Fruit fly (Drosophila melanogaster) whole organism, wandering third instar larva: ENCODE data around the gene CG2991.

Experiments used
- CG32264 ChIP-seq: fragments of 200-800 bp; sonication (Bioruptor generic); optimal IDR thresholded peaks from 2 replicates; lab custom pipeline; 2016; ENCODE audit warnings: missing biosample characterization, missing genetic modification characterization
- CrebA ChIP-seq: fragments of 200-800 bp; sonication (Bioruptor generic); optimal IDR thresholded peaks from 2 replicates; lab custom pipeline; 2016; ENCODE audit warnings: missing biosample characterization, mild to moderate bottlenecking, missing genetic modification characterization, borderline replicate concordance
- Dif ChIP-seq: fragments of 200-275, 200-300 bp; sonication (Bioruptor generic); optimal IDR thresholded peaks from 2 replicates; lab custom pipeline; 2018; ENCODE audit warnings: missing biosample characterization, missing genetic modification characterization; ENCODE audit not compliant: partially characterized antibody
- GATAd ChIP-seq: sonication (Bioruptor generic); optimal IDR thresholded peaks from 2 replicates; lab custom pipeline; 2016; ENCODE audit warnings: missing biosample characterization, missing genetic modification characterization
- HLH106 ChIP-seq: fragments of 200-800 bp; optimal IDR thresholded peaks from 3 replicates; lab custom pipeline; 2019; ENCODE audit warnings: missing biosample characterization, mild to moderate bottlenecking, missing genetic modification characterization, moderate library complexity
- Hnf4 ChIP-seq: fragments of 200-800 bp; sonication (Bioruptor generic); optimal IDR thresholded peaks from 2 replicates; lab custom pipeline; 2016; ENCODE audit warnings: missing biosample characterization, mild to moderate bottlenecking, missing genetic modification characterization
- Hr78 ChIP-seq: fragments of >200 bp; optimal IDR thresholded peaks from 2 replicates; lab custom pipeline; 2017; ENCODE audit warnings: missing biosample characterization, missing genetic modification characterization
- Hr83 ChIP-seq: fragments of 200-300 bp; sonication (Bioruptor generic); optimal IDR thresholded peaks from 2 replicates; lab custom pipeline; 2016; ENCODE audit warnings: missing biosample characterization, mild to moderate bottlenecking, missing genetic modification characterization, moderate library complexity; ENCODE audit not compliant: poor library complexity, severe bottlenecking
- Mio ChIP-seq: sonication (Bioruptor generic); optimal IDR thresholded peaks from 2 replicates; lab custom pipeline; 2016; ENCODE audit warnings: missing biosample characterization, missing genetic modification characterization
- Myc ChIP-seq: fragments of >200 bp; optimal IDR thresholded peaks from 2 replicates; lab custom pipeline; 2017
- N ChIP-seq: fragments of >200 bp; optimal IDR thresholded peaks from 2 replicates; lab custom pipeline; 2018; ENCODE audit warnings: missing biosample characterization, missing external identifiers, missing genetic modification characterization
- OdsH ChIP-seq: fragments of 200-800 bp; sonication (Bioruptor generic); optimal IDR thresholded peaks from 2 replicates; lab custom pipeline; 2016; ENCODE audit warnings: missing biosample characterization, mild to moderate bottlenecking, missing genetic modification characterization
- Rel ChIP-seq, 2 experiments: fragments of 200-800 bp; sonication (Bioruptor generic) in 1 of 2; optimal IDR thresholded peaks; 2 replicates in 1 of 2; 3 replicates in 1 of 2; lab custom pipeline; 2016 to 2019; ENCODE audit warnings: mild to moderate bottlenecking in 2 of 2, missing biosample characterization in 2 of 2, missing genetic modification characterization in 2 of 2, moderate library complexity in 1 of 2
- Vsx2 ChIP-seq: fragments of 200-300, 225-300 bp; sonication (Bioruptor generic); optimal IDR thresholded peaks from 2 replicates; lab custom pipeline; 2018; ENCODE audit warnings: missing biosample characterization, missing genetic modification characterization; ENCODE audit not compliant: partially characterized antibody
- dl ChIP-seq, 2 experiments: fragments of 175-275, 200-275 bp in 1 of 2; fragments of 200-275 bp in 1 of 2; sonication (Bioruptor generic); optimal IDR thresholded peaks; lab custom pipeline; 2018; ENCODE audit warnings: mild to moderate bottlenecking in 2 of 2, missing biosample characterization in 2 of 2, missing genetic modification characterization in 2 of 2, moderate library complexity in 2 of 2; ENCODE audit not compliant: partially characterized antibody in 2 of 2, insufficient read depth in 1 of 2
- dmrt93B ChIP-seq: fragments of 200-800 bp; sonication (Bioruptor generic); optimal IDR thresholded peaks from 2 replicates; lab custom pipeline; 2018; ENCODE audit warnings: missing biosample characterization, mild to moderate bottlenecking, missing genetic modification characterization
- dsf ChIP-seq: sonication (Bioruptor generic); optimal IDR thresholded peaks from 2 replicates; lab custom pipeline; 2016; ENCODE audit warnings: missing biosample characterization, missing genetic modification characterization, borderline replicate concordance
- ey ChIP-seq: fragments of 200-800 bp; sonication (Bioruptor generic); optimal IDR thresholded peaks from 2 replicates; lab custom pipeline; 2016; ENCODE audit warnings: missing biosample characterization, missing genetic modification characterization
- fru ChIP-seq: fragments of 200-800 bp; sonication (Bioruptor generic); optimal IDR thresholded peaks from 3 replicates; lab custom pipeline; 2016; ENCODE audit warnings: missing biosample characterization, mild to moderate bottlenecking, missing genetic modification characterization
- h ChIP-seq: fragments of 200-800 bp; sonication (Bioruptor generic); optimal IDR thresholded peaks from 3 replicates; lab custom pipeline; 2016; ENCODE audit warnings: missing biosample characterization, mild to moderate bottlenecking, missing genetic modification characterization
- jim ChIP-seq: fragments of 175-275, 200-325 bp; sonication (Bioruptor generic); optimal IDR thresholded peaks from 2 replicates; lab custom pipeline; 2016; ENCODE audit warnings: missing biosample characterization, mild to moderate bottlenecking, missing genetic modification characterization
- lola ChIP-seq: fragments of >200 bp; optimal IDR thresholded peaks from 2 replicates; lab custom pipeline; 2017; ENCODE audit warnings: missing biosample characterization, missing genetic modification characterization
- pan ChIP-seq: fragments of >200 bp; optimal IDR thresholded peaks from 2 replicates; lab custom pipeline; 2017
- psq ChIP-seq: fragments of 200-800 bp; sonication (Bioruptor generic); optimal IDR thresholded peaks from 3 replicates; lab custom pipeline; 2017; ENCODE audit warnings: missing biosample characterization, mild to moderate bottlenecking, missing genetic modification characterization, moderate library complexity
- sv ChIP-seq: fragments of 200-800 bp; sonication (Bioruptor generic); optimal IDR thresholded peaks from 3 replicates; lab custom pipeline; 2016; ENCODE audit warnings: missing biosample characterization, missing genetic modification characterization
- tai ChIP-seq: sonication (Bioruptor generic); optimal IDR thresholded peaks from 2 replicates; lab custom pipeline; 2016; ENCODE audit warnings: missing biosample characterization, missing genetic modification characterization
- usp ChIP-seq: fragments of >200 bp; optimal IDR thresholded peaks from 2 replicates; lab custom pipeline; 2017; ENCODE audit warnings: missing biosample characterization, missing genetic modification characterization
- woc ChIP-seq: sonication (Bioruptor generic); optimal IDR thresholded peaks from 2 replicates; lab custom pipeline; 2016; ENCODE audit warnings: missing biosample characterization, mild to moderate bottlenecking, missing genetic modification characterization

Gene CG2991

DNA sequence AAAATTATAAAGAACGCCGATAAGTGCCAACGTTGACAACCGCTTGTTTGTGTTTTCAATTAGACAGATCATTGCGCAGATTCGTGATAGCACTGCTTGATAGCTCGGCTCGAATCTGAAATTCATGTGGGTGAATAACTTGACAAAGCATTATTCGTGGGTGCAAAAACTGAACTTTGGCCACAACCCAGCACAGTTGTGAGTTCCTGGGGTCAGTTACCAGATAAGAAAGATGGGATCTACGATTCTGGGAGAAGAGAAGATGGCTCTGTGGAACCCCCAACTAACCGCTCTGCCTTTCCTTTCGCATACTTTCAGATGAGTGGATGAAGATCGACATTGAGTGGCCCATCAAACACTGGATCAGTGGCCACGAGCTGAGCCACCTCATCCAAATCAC is 46.1 kb upstream of the CG2991 start:
- TF ChIP-seq CrebA (GFP tag; lab: Kevin White, UChicago) (peak; percentile 13), lola (no peak), Rel (GFP tag; optimal IDR thresholded peaks at IDR 0.05; lab: Kevin White, UChicago) (no peak), Rel (tag; optimal IDR thresholded peaks at IDR 0.05; lab: Kevin White, UChicago) (peak; percentile 77), HLH106 (tag; lab: Kevin White, UChicago) (no peak), OdsH (GFP tag; lab: Kevin White, UChicago) (no peak), N (GFP tag; lab: Kevin White, UChicago) (no peak), Mio (GFP tag; lab: Kevin White, UChicago) (no peak), Hr78 (GFP tag; lab: Kevin White, UChicago) (no peak), jim (GFP tag; lab: Kevin White, UChicago) (no peak)

DNA sequence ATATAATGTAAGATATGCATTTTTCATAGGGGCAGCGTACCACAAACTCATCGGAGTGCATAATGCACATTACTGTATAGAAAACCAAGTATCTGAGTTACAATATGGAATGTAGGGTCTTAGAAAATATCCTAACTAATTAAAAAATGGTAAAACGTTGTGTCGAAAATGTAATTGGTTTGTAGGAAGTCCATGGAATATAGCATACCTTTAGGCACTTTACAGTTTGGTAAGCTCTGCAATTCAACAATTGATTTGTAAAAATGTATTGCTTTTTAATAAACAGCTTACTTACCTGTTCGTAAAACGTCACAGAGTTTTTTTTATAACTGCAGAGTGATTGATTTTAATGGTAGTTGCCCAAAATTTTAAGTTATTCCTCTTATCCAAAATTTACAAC is 44.8 kb upstream of the CG2991 start, which contains the start of gene CG2964:
Gene CG2964 (plus strand): TSS at position 301 of the 400 bp plus-strand sequence.
- TF ChIP-seq dsf (GFP tag; lab: Kevin White, UChicago) (no peak), GATAd (no peak), Myc (peak; percentile 62), ey (GFP tag; lab: Kevin White, UChicago) (no peak)

dm6 chr2L:2815673-2816072 is 41.3 kb upstream of the CG2991 start, which contains the start of gene G6P:
Gene G6P, minus strand, starts transcription at chr2L:2815760.
- no peak for TF ChIP-seq Dif (GFP tag; lab: Kevin White, UChicago)
- TF ChIP-seq OdsH (GFP tag; lab: Kevin White, UChicago), result no peak
- no peak for TF ChIP-seq usp (GFP tag; lab: Kevin White, UChicago)
- TF ChIP-seq ey (GFP tag; lab: Kevin White, UChicago), result no peak
- TF ChIP-seq sv (GFP tag; lab: Kevin White, UChicago), result no peak
- TF ChIP-seq Hr78 (GFP tag; lab: Kevin White, UChicago), result no peak
- no peak for TF ChIP-seq dmrt93B (GFP tag; lab: Kevin White, UChicago)
- TF ChIP-seq Rel (GFP tag; optimal IDR thresholded peaks at IDR 0.05; lab: Kevin White, UChicago), result no peak
- no peak for TF ChIP-seq Rel (tag; optimal IDR thresholded peaks at IDR 0.05; lab: Kevin White, UChicago)
- no peak for TF ChIP-seq Hnf4 (GFP tag; lab: Kevin White, UChicago)
- no peak for TF ChIP-seq pan (lab: Kevin White, UChicago)
- no peak for TF ChIP-seq woc (GFP tag; lab: Kevin White, UChicago)
- no peak for TF ChIP-seq jim (GFP tag; lab: Kevin White, UChicago)
- no peak for TF ChIP-seq Vsx2 (GFP tag; lab: Kevin White, UChicago)
- TF ChIP-seq CG32264 (GFP tag; lab: Kevin White, UChicago), result no peak
- TF ChIP-seq HLH106 (tag; lab: Kevin White, UChicago), result no peak

dm6 chr2L:2825406-2825805 is 31.6 kb upstream of the CG2991 start, which contains the start of gene CG3123:
Gene CG3123, minus strand, starts transcription at chr2L:2825506.
- TF ChIP-seq OdsH (GFP tag; lab: Kevin White, UChicago), result no peak
- TF ChIP-seq dsf (GFP tag; lab: Kevin White, UChicago), result no peak

DNA sequence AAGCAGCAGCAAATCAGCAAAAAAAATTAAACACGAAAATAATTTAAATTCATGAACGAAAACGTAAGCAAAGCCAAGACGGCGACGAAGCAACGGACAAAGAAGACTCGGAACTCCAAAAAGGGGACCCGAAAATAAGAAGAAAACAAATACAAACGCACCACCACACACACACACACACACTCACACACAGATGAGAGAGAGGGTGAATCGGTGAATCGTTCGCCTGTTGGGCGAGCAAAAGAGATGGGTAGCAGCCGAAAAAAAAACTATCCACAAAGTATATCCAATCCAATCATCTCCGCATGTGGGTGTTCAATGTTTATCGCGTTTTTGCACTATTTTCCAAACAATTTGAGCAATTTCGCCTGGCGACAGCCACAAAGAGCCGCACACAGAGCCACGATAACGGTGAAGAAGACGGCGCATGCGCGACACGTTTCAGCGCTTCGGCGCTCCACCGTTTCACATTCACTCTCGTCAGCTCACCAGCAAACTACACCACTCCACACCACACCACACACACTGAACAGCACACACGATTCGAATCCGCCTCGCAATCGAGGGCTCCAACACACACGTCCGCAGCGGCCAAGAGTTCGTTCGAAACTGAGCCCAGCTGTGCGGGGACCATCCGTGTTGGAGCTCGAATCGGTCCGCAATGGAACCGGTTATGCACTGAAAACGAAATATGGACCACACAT is 27.2 kb upstream of the CG2991 start, which contains the start of gene Duox:
Gene Duox (minus strand): TSS at position 612 of the 704 bp plus-strand sequence.
- no peak for TF ChIP-seq pan (lab: Kevin White, UChicago)
- no peak for TF ChIP-seq fru (GFP tag; lab: Kevin White, UChicago)
- no peak for TF ChIP-seq Hr78 (GFP tag; lab: Kevin White, UChicago)
- peak; percentile 74 for TF ChIP-seq Hr83
- no peak for TF ChIP-seq tai (GFP tag; lab: Kevin White, UChicago)
- no peak for TF ChIP-seq CG32264 (GFP tag; lab: Kevin White, UChicago)
- peak; percentile 12 to 32 for TF ChIP-seq dl (GFP tag; optimal IDR thresholded peaks at IDR 0.05; lab: Kevin White, UChicago; ENCODE audit: insufficient read depth in 1 of 2, partially characterized antibody in 2 of 2)
- peak; percentile 7 for TF ChIP-seq Vsx2 (GFP tag; lab: Kevin White, UChicago)
- TF ChIP-seq HLH106 (tag; lab: Kevin White, UChicago), result no peak
- peak; percentile 45 for TF ChIP-seq jim (GFP tag; lab: Kevin White, UChicago)
- no peak for TF ChIP-seq h
- peak; percentile 78 for TF ChIP-seq Dif (GFP tag; lab: Kevin White, UChicago)
- TF ChIP-seq CrebA (GFP tag; lab: Kevin White, UChicago), result no peak
- no peak for TF ChIP-seq Myc
- no peak for TF ChIP-seq GATAd
- TF ChIP-seq psq, result peak; percentile 89
- no peak for TF ChIP-seq Mio (GFP tag; lab: Kevin White, UChicago)
